Fruit fly (Drosophila melanogaster) whole organism: Measurements from ENCODE around the gene ND-ACP.

ENCODE experiments used
- CG8478 ChIP-seq: fragments of >200 bp; optimal IDR thresholded peaks from 2 replicates; lab custom pipeline; 2018; ENCODE audit warnings: inconsistent platforms
- Dll ChIP-seq: fragments of >200 bp; optimal IDR thresholded peaks from 2 replicates; lab custom pipeline; 2017
- pan ChIP-seq: fragments of >200 bp; optimal IDR thresholded peaks from 2 replicates; lab custom pipeline; 2017
- psq ChIP-seq: fragments of >200 bp; optimal IDR thresholded peaks from 2 replicates; lab custom pipeline; 2017
- usp ChIP-seq: fragments of >200 bp; optimal IDR thresholded peaks from 2 replicates; lab custom pipeline; 2017; ENCODE audit warnings: missing biosample characterization, missing genetic modification characterization, mixed read lengths

- TF ChIP-seq usp (GFP tag; lab: Kevin White, UChicago) = no peak
- no peak for TF ChIP-seq psq (lab: Kevin White, UChicago)
- TF ChIP-seq Dll (lab: Kevin White, UChicago) = no peak
- no peak for TF ChIP-seq CG8478
- TF ChIP-seq pan (lab: Kevin White, UChicago) = no peak
These were observed 1.8 kb downstream of the ND-ACP start, which contains the start of gene msd1 for dm6 chr3L:1331542-1331941.
